Worm (Caenorhabditis elegans): ENCODE data around the gene clec-25.

Gene clec-25

ce11 chrV:16873642-16874041, 30.6 kb downstream of the clec-25 start, which contains the start of gene srw-23:
srw-23 (plus strand) TSS chrV:16873942.
- TF ChIP-seq unc-62 (GFP tag; optimal IDR thresholded peaks at IDR 0.05), result no peak

- TF ChIP-seq unc-62 (GFP tag; optimal IDR thresholded peaks at IDR 0.05), result no peak
These were observed 31.9 kb downstream of the clec-25 start, which contains the start of gene F49A5.10 for ce11 chrV:16874966-16875365. F49A5.10 (plus strand) TSS chrV:16875266.

- no peak for TF ChIP-seq unc-62 (GFP tag; optimal IDR thresholded peaks at IDR 0.05)
These were observed 36.5 kb downstream of the clec-25 start for ce11 chrV:16879532-16879931.

- no peak for TF ChIP-seq unc-62 (GFP tag; optimal IDR thresholded peaks at IDR 0.05)
These were observed 37.0 kb downstream of the clec-25 start, which contains the start of gene F09C6.3 for ce11 chrV:16880054-16880453. F09C6.3 (minus strand) TSS chrV:16880154.

- no peak for TF ChIP-seq unc-62 (GFP tag; optimal IDR thresholded peaks at IDR 0.05)
These were observed 37.6 kb downstream of the clec-25 start, which contains the start of gene F09C6.14 for ce11 chrV:16880679-16881078. F09C6.14 (plus strand) TSS chrV:16880979.

- no peak for TF ChIP-seq unc-62 (GFP tag; optimal IDR thresholded peaks at IDR 0.05)
These were observed 39.3 kb downstream of the clec-25 start, which contains the start of the genes F09C6.11 and F09C6.12 for ce11 chrV:16882260-16882918. F09C6.11 (minus strand) TSS chrV:16882310. F09C6.12 (plus strand) TSS chrV:16882868.

- no peak for TF ChIP-seq unc-62 (GFP tag; optimal IDR thresholded peaks at IDR 0.05)
These were observed 41.7 kb downstream of the clec-25 start, which contains the start of gene F09C6.13 for ce11 chrV:16884744-16885143. F09C6.13 (plus strand) TSS chrV:16885044.

ce11 chrV:16888788-16889325, 45.8 kb downstream of the clec-25 start, which contains the start of the genes ifas-2 and fbxa-44:
ifas-2 (minus strand) TSS chrV:16888888.
fbxa-44 (plus strand) TSS chrV:16889275.
- no peak for TF ChIP-seq unc-62 (GFP tag; optimal IDR thresholded peaks at IDR 0.05)

ce11 chrV:16893440-16893839, 50.4 kb downstream of the clec-25 start, which contains the start of gene F09C6.15:
F09C6.15 (plus strand) TSS chrV:16893740.
- TF ChIP-seq unc-62 (GFP tag; optimal IDR thresholded peaks at IDR 0.05), result no peak

Measured in whole organism, dauer.